Worm (Caenorhabditis elegans): ENCODE results near the gene srsx-29.

- TF ChIP-seq ces-1 (GFP tag; optimal IDR thresholded peaks at IDR 0.05): no peak
- no peak for TF ChIP-seq mep-1 (tag; optimal IDR thresholded peaks at IDR 0.05)
- TF ChIP-seq blmp-1 (tag; optimal IDR thresholded peaks at IDR 0.05): no peak
- TF ChIP-seq unc-62 (GFP tag; optimal IDR thresholded peaks at IDR 0.05): no peak
- no peak for TF ChIP-seq nhr-28 (tag; optimal IDR thresholded peaks at IDR 0.05)
- TF ChIP-seq sem-2 (GFP tag; optimal IDR thresholded peaks at IDR 0.05): no peak
- TF ChIP-seq snpc-4 (tag; optimal IDR thresholded peaks at IDR 0.05): no peak
- no peak for TF ChIP-seq nhr-237 (tag; optimal IDR thresholded peaks at IDR 0.05)
- no peak for TF ChIP-seq nhr-76 (tag; optimal IDR thresholded peaks at IDR 0.05)
Measured at ce11 chrV:10123324-10123723, 31.5 kb upstream of the srsx-29 start, which contains the start of gene C08B6.6.
